Worm (Caenorhabditis elegans): ENCODE results near the gene nhr-143.

The nhr-143 gene

DNA sequence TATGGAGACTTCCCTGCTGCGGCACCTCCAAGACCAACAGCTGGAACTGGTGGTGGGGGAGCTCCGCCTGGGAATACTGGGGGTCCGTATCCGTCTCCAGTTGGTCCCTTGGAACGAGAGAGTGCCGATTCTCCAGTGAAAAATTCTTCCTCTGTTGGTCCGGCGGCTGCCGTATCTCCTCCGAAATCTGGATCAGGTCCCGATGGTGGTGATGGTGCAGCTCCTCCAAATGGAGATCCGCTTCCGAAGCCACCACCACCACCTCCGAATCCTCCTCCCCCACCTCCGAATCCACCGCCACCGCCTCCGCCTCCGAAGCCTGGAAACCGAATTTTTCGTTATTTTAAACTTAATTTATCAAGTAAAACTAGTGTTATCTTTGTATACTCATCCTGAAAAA, 34.3 kb downstream of the nhr-143 start:
- TF ChIP-seq pha-4 (tag; optimal IDR thresholded peaks at IDR 0.05) (no peak), ces-1 (GFP tag; optimal IDR thresholded peaks at IDR 0.05) (no peak), bed-3 (GFP tag; optimal IDR thresholded peaks at IDR 0.05) (no peak), lin-32 (GFP tag; optimal IDR thresholded peaks at IDR 0.05) (no peak), nhr-28 (tag; optimal IDR thresholded peaks at IDR 0.05) (no peak), mep-1 (tag; optimal IDR thresholded peaks at IDR 0.05) (no peak), nhr-76 (tag; optimal IDR thresholded peaks at IDR 0.05) (no peak), ceh-39 (tag; optimal IDR thresholded peaks at IDR 0.05) (no peak), cnd-1 (tag; optimal IDR thresholded peaks at IDR 0.05) (no peak), zip-8 (tag; optimal IDR thresholded peaks at IDR 0.05) (no peak), elt-1 (tag; optimal IDR thresholded peaks at IDR 0.05; ENCODE audit: borderline replicate concordance, insufficient read depth) (no peak), nhr-12 (tag; optimal IDR thresholded peaks at IDR 0.05) (no peak), hlh-1 (tag; optimal IDR thresholded peaks at IDR 0.05) (no peak), ceh-83 (GFP tag; optimal IDR thresholded peaks at IDR 0.05) (no peak), sptf-1 (tag; optimal IDR thresholded peaks at IDR 0.05) (no peak), ztf-11 (tag; optimal IDR thresholded peaks at IDR 0.05) (no peak), ham-2 (GFP tag; optimal IDR thresholded peaks at IDR 0.05) (no peak), M03D4.4 (tag; optimal IDR thresholded peaks at IDR 0.05) (no peak), flh-1 (GFP tag; optimal IDR thresholded peaks at IDR 0.05) (no peak)

ce11 chrV:8939424-8940065, 35.2 kb downstream of the nhr-143 start:
- TF ChIP-seq pha-4 (tag; optimal IDR thresholded peaks at IDR 0.05) (no peak), blmp-1 (tag; optimal IDR thresholded peaks at IDR 0.05) (no peak), lin-32 (GFP tag; optimal IDR thresholded peaks at IDR 0.05) (no peak), nhr-2 (tag; optimal IDR thresholded peaks at IDR 0.05) (no peak), nhr-12 (tag; optimal IDR thresholded peaks at IDR 0.05) (no peak), mls-2 (tag; optimal IDR thresholded peaks at IDR 0.05) (no peak), ces-1 (GFP tag; optimal IDR thresholded peaks at IDR 0.05) (no peak), unc-120 (tag; optimal IDR thresholded peaks at IDR 0.05; ENCODE audit: poor library complexity, severe bottlenecking) (no peak), tbx-8 (GFP tag; optimal IDR thresholded peaks at IDR 0.05) (no peak), ceh-39 (tag; optimal IDR thresholded peaks at IDR 0.05) (no peak), mep-1 (tag; optimal IDR thresholded peaks at IDR 0.05) (no peak), elt-3 (tag; optimal IDR thresholded peaks at IDR 0.05) (no peak), drap-1 (GFP tag; optimal IDR thresholded peaks at IDR 0.05) (no peak), M03D4.4 (tag; optimal IDR thresholded peaks at IDR 0.05) (no peak), cnd-1 (tag; optimal IDR thresholded peaks at IDR 0.05) (no peak), lsy-2 (tag; optimal IDR thresholded peaks at IDR 0.05) (no peak)

DNA sequence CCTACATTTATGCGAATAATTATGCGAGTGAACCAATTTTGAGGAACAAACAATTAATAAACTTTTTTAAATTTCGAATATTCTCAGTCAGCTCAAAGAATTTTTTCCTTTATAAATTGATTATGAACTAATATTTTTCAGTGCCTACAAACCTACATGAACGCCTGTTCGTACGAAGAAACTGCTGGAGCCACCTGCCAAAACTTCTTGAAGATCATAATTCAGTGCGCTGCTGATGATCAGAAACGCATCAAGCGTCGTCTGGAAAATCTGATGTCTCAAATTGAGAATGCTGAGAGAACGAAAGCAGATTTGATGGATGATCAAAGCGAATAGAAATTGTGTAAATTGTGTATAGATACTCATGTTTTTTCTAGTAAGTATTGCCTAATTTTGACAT, 35.8 kb downstream of the nhr-143 start:
- TF ChIP-seq zip-8 (tag; optimal IDR thresholded peaks at IDR 0.05) (no peak), nhr-12 (tag; optimal IDR thresholded peaks at IDR 0.05) (no peak), pha-4 (tag; optimal IDR thresholded peaks at IDR 0.05) (no peak), ceh-39 (tag; optimal IDR thresholded peaks at IDR 0.05) (no peak), sptf-1 (tag; optimal IDR thresholded peaks at IDR 0.05) (no peak), mab-5 (tag; optimal IDR thresholded peaks at IDR 0.05) (no peak), unc-120 (tag; optimal IDR thresholded peaks at IDR 0.05; ENCODE audit: poor library complexity, severe bottlenecking) (no peak), ceh-83 (GFP tag; optimal IDR thresholded peaks at IDR 0.05) (no peak), lsy-2 (tag; optimal IDR thresholded peaks at IDR 0.05) (no peak), sem-2 (GFP tag; optimal IDR thresholded peaks at IDR 0.05) (no peak), blmp-1 (tag; optimal IDR thresholded peaks at IDR 0.05) (no peak), hlh-1 (tag; optimal IDR thresholded peaks at IDR 0.05) (no peak), bed-3 (GFP tag; optimal IDR thresholded peaks at IDR 0.05) (no peak), ces-1 (GFP tag; optimal IDR thresholded peaks at IDR 0.05) (no peak), unc-39 (tag; optimal IDR thresholded peaks at IDR 0.05) (no peak)

ce11 chrV:8938445-8938844, 36.3 kb downstream of the nhr-143 start:
- TF ChIP-seq cnd-1 (tag; optimal IDR thresholded peaks at IDR 0.05) (no peak), unc-39 (tag; optimal IDR thresholded peaks at IDR 0.05) (no peak), M03D4.4 (tag; optimal IDR thresholded peaks at IDR 0.05) (no peak), unc-120 (tag; optimal IDR thresholded peaks at IDR 0.05; ENCODE audit: poor library complexity, severe bottlenecking) (no peak), lin-32 (GFP tag; optimal IDR thresholded peaks at IDR 0.05) (no peak), nhr-237 (tag; optimal IDR thresholded peaks at IDR 0.05) (no peak), sem-2 (GFP tag; optimal IDR thresholded peaks at IDR 0.05) (no peak), ces-1 (GFP tag; optimal IDR thresholded peaks at IDR 0.05) (no peak), nhr-28 (tag; optimal IDR thresholded peaks at IDR 0.05) (no peak), bed-3 (GFP tag; optimal IDR thresholded peaks at IDR 0.05) (no peak), lsy-2 (tag; optimal IDR thresholded peaks at IDR 0.05) (no peak), sptf-1 (tag; optimal IDR thresholded peaks at IDR 0.05) (no peak), blmp-1 (tag; optimal IDR thresholded peaks at IDR 0.05) (no peak), nhr-2 (tag; optimal IDR thresholded peaks at IDR 0.05) (no peak), tbx-8 (GFP tag; optimal IDR thresholded peaks at IDR 0.05) (no peak), mab-5 (tag; optimal IDR thresholded peaks at IDR 0.05) (no peak), unc-62 (GFP tag; optimal IDR thresholded peaks at IDR 0.05) (no peak), ham-2 (GFP tag; optimal IDR thresholded peaks at IDR 0.05) (no peak)
